Fruit fly (Drosophila melanogaster) whole organism: Measurements from ENCODE around the gene Rpt3.
"Not testable (repeated sequence)": the region's sequence is repeated elsewhere in the genome, so short reads cannot be mapped to it uniquely, and the experiment has no call there.

Experiments
- CG8478 ChIP-seq: fragments of >200 bp; optimal IDR thresholded peaks from 2 replicates; lab custom pipeline; 2018; ENCODE audit warnings: inconsistent platforms
- Dll ChIP-seq: fragments of >200 bp; optimal IDR thresholded peaks from 2 replicates; lab custom pipeline; 2017
- EcR ChIP-seq, 2 experiments: fragments of >200 bp; optimal IDR thresholded peaks; 2 replicates each; lab custom pipeline; 2017; ENCODE audit warnings: missing biosample characterization in 2 of 2, missing genetic modification characterization in 2 of 2, missing genetic modification reagents in 2 of 2
- pan ChIP-seq: fragments of >200 bp; optimal IDR thresholded peaks from 2 replicates; lab custom pipeline; 2017
- psq ChIP-seq: fragments of >200 bp; optimal IDR thresholded peaks from 2 replicates; lab custom pipeline; 2017
- usp ChIP-seq: fragments of >200 bp; optimal IDR thresholded peaks from 2 replicates; lab custom pipeline; 2017; ENCODE audit warnings: missing biosample characterization, missing genetic modification characterization, mixed read lengths

Gene Rpt3

DNA sequence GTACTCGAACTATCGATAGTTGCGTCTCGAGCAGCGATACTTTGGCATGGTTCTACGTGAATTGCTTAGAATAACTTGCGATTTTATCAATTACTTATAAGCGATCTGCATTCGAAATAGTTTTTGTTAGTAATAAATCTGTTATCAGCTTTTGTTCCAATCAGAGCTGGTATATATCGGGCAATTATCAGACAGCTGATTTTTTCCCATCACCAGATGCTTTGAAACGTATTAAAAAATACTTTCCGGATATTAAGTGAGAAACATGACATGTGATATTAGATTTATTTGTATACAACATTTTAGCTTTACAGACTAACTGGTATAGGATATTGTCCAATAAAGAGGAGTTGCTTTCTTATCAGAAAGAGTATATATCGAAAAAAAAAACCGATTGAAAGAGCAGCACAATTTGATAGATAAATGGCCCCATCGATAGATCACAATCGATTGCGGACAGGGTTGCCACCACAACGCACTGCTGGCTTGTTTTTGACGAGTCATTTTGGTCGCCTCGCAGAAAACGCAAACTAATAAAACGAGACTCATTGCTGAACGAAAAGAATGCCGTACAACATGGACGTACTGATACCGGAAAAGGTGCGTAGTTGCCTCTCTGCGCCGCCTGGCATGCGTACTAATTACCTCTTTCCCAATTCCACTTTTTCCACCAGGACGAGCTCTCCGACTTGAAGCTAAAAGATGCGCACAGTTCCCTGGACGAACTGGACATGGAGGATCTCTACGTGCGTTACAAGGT is at the start of gene Rpt3:
Gene Rpt3, plus strand, starts transcription at position 353 of the 760 bp plus-strand sequence.
- no peak for TF ChIP-seq usp (GFP tag; lab: Kevin White, UChicago)
- TF ChIP-seq pan (lab: Kevin White, UChicago) = no peak
- TF ChIP-seq Dll (lab: Kevin White, UChicago) = no peak
- no peak for TF ChIP-seq CG8478 (lab: Kevin White, UChicago)
- no peak for TF ChIP-seq EcR (GFP tag; optimal IDR thresholded peaks at IDR 0.05; lab: Kevin White, UChicago)
- no peak for TF ChIP-seq psq (lab: Kevin White, UChicago)

- TF ChIP-seq Dll (lab: Kevin White, UChicago) (no peak), usp (GFP tag; lab: Kevin White, UChicago) (no peak), psq (lab: Kevin White, UChicago) (no peak), EcR (GFP tag; optimal IDR thresholded peaks at IDR 0.05; lab: Kevin White, UChicago) (no peak), CG8478 (lab: Kevin White, UChicago) (no peak), pan (lab: Kevin White, UChicago) (no peak)
Observed at dm6 chrX:11081242-11081641, 43.7 kb upstream of the Rpt3 start.

DNA sequence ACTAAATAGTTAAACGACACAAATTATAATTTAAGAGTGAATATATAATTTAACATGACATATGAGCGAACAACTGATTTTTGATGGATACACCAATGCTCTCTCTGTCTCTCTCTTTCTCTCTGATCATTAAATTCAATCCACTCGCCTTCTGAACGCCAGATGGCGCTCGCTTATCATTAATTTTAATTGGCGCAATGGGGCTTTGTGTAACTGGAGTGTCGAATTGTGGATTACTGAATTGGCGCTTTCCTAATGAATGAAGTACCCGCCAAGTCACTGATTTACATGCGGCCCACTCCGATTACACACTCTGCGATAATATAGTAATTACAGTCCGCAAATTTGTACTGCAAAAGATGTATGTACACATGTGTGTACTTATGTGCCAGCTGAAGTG is 43.1 kb upstream of the Rpt3 start:
- no peak for TF ChIP-seq usp (GFP tag; lab: Kevin White, UChicago)
- TF ChIP-seq pan (lab: Kevin White, UChicago) = no peak
- no peak for TF ChIP-seq Dll (lab: Kevin White, UChicago)
- TF ChIP-seq EcR (GFP tag; optimal IDR thresholded peaks at IDR 0.05; lab: Kevin White, UChicago) = no peak
- no peak for TF ChIP-seq psq (lab: Kevin White, UChicago)
- no peak for TF ChIP-seq CG8478 (lab: Kevin White, UChicago)

DNA sequence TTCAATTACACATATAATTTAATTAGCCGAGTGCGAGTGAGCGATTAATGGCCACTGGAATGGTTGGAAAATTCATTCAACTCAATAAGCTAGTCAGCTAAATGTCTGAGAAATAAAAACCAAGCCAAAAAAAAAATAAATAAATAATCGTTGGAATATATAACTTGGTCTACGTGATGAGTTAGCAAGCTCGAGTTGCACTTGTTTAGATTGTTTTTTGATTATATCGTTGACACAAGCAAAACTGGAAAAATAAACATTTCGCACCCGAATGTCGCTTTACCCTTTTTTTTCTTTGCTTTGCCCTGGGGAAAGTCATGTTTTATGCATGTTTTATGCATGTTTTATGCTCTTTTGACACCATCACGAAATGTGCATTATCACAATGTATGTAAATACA is 41.9 kb upstream of the Rpt3 start:
- TF ChIP-seq pan (lab: Kevin White, UChicago) = no peak
- TF ChIP-seq Dll (lab: Kevin White, UChicago) = no peak
- TF ChIP-seq psq (lab: Kevin White, UChicago) = no peak
- TF ChIP-seq EcR (GFP tag; optimal IDR thresholded peaks at IDR 0.05; lab: Kevin White, UChicago) = no peak
- no peak for TF ChIP-seq CG8478 (lab: Kevin White, UChicago)
- TF ChIP-seq usp (GFP tag; lab: Kevin White, UChicago) = no peak

DNA sequence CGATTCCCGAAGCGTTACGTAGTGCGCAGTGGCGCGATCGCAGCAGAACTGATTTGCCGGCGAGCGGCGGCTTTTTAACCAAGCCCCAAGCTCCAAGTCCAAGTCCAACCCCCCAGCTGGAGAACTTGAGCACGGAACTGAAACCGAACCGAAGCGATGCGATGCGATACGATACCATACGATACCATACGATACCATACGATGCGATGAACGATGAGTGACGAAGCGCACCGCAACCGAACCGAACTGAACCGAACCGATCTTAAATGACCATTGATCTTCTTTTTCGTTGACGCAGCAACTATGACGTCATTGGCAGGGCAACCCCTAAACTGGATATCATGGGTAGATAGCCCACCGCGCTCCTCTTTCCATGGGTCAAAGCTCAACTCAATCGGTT is 38.7 kb upstream of the Rpt3 start, which contains the start of gene sev:
Gene sev, minus strand, starts transcription at position 50 of the 400 bp plus-strand sequence.
- TF ChIP-seq Dll (lab: Kevin White, UChicago) = no peak
- TF ChIP-seq CG8478 (lab: Kevin White, UChicago) = no peak
- TF ChIP-seq pan (lab: Kevin White, UChicago) = no peak
- TF ChIP-seq usp (GFP tag; lab: Kevin White, UChicago) = no peak
- TF ChIP-seq psq (lab: Kevin White, UChicago) = no peak
- no peak for TF ChIP-seq EcR (GFP tag; optimal IDR thresholded peaks at IDR 0.05; lab: Kevin White, UChicago)

DNA sequence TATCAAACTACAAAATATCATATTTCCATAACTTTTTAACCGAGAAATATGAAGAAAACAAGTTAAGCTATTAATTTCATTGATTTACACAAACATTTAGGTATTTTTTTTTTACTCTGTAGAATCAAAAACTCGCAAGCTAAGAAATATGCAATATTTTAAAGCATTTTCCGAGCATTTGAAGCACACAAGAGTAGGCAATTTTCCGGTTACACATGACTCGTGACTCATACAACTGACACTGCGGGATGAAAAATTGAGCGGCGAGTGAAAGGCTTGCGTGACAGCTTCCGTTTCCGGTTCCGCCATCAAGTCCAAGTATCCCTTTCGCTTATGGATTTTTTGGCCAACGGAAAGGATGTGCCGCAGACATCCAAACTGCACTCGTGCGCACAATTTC is 37.5 kb upstream of the Rpt3 start:
- TF ChIP-seq pan (lab: Kevin White, UChicago) (no peak), CG8478 (lab: Kevin White, UChicago) (no peak), usp (GFP tag; lab: Kevin White, UChicago) (no peak), Dll (lab: Kevin White, UChicago) (no peak), psq (lab: Kevin White, UChicago) (no peak), EcR (GFP tag; optimal IDR thresholded peaks at IDR 0.05; lab: Kevin White, UChicago) (no peak)

DNA sequence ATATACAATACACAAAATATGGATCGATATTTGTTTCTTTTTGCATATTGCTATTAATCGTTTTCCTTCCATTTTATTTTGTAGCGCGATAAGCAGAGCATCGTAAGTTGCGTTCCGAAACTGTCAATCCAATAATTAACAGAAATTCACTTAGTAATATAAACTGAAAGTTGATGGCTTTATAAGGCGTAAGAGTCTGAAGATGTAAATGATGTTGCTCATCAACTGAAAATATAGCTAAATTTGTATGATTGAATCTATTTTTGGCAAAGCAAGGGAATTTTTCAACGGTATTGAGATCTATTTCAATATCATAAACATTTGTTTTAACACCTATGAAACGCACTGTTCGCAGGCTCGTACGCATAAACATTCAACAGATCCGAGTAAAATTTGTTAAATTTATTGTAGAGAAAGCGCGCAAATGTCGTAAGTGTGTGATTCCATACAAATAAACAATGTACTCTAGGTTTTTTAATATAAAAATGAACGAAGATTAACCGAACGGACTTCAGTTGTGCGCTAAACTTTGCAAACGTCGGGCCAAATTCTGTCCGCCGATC is 36.0 kb upstream of the Rpt3 start, which contains the start of gene Vago:
Gene Vago, plus strand, starts transcription at position 513 of the 563 bp plus-strand sequence.
- no peak for TF ChIP-seq Dll (lab: Kevin White, UChicago)
- no peak for TF ChIP-seq CG8478 (lab: Kevin White, UChicago)
- no peak for TF ChIP-seq pan (lab: Kevin White, UChicago)
- TF ChIP-seq EcR (GFP tag; optimal IDR thresholded peaks at IDR 0.05; lab: Kevin White, UChicago) = no peak
- no peak for TF ChIP-seq psq (lab: Kevin White, UChicago)
- no peak for TF ChIP-seq usp (GFP tag; lab: Kevin White, UChicago)

dm6 chrX:11090161-11090560 is 34.7 kb upstream of the Rpt3 start, which contains the start of gene CG2076:
CG2076 (plus strand) TSS chrX:11090210.
- no peak for TF ChIP-seq psq (lab: Kevin White, UChicago)
- TF ChIP-seq EcR (GFP tag; optimal IDR thresholded peaks at IDR 0.05; lab: Kevin White, UChicago) = no peak
- no peak for TF ChIP-seq pan (lab: Kevin White, UChicago)
- TF ChIP-seq Dll (lab: Kevin White, UChicago) = no peak
- no peak for TF ChIP-seq usp (GFP tag; lab: Kevin White, UChicago)
- no peak for TF ChIP-seq CG8478 (lab: Kevin White, UChicago)

DNA sequence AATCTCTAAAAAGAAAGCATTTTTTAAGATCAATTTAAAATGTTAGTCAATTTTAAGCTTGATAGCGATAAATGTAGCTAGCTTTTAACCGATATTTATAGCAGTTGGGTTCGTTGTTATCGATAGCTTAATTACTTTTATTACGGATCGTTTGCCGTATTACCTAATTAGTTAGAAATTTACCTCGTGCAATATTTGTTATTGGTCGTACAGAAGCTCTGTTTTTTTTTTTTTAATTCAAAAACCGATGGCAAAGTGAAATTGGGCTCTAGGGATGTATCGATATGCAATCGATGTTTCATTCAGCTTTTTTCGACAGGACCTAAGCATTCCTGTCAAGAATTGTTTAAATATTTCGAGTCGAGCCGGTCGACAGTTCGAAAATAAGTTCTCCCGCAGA is 32.7 kb upstream of the Rpt3 start, which contains the start of gene CG2061:
Gene CG2061, plus strand, starts transcription at position 292 of the 400 bp plus-strand sequence.
- TF ChIP-seq EcR (GFP tag; optimal IDR thresholded peaks at IDR 0.05; lab: Kevin White, UChicago) (no peak), psq (lab: Kevin White, UChicago) (no peak), Dll (lab: Kevin White, UChicago) (no peak), usp (GFP tag; lab: Kevin White, UChicago) (no peak), CG8478 (lab: Kevin White, UChicago) (no peak), pan (lab: Kevin White, UChicago) (no peak)

- TF ChIP-seq Dll (lab: Kevin White, UChicago) (no peak), CG8478 (lab: Kevin White, UChicago) (no peak), usp (GFP tag; lab: Kevin White, UChicago) (no peak), pan (lab: Kevin White, UChicago) (no peak), psq (lab: Kevin White, UChicago) (no peak), EcR (GFP tag; optimal IDR thresholded peaks at IDR 0.05; lab: Kevin White, UChicago) (no peak)
Observed at dm6 chrX:11095276-11095675, 29.6 kb upstream of the Rpt3 start.

dm6 chrX:11095973-11096372 is 28.9 kb upstream of the Rpt3 start, which contains the start of gene CG42249:
CG42249 (plus strand) TSS chrX:11096273.
- not testable (repeated sequence) for TF ChIP-seq EcR (GFP tag; optimal IDR thresholded peaks at IDR 0.05; lab: Kevin White, UChicago); psq (lab: Kevin White, UChicago); usp (GFP tag; lab: Kevin White, UChicago)
